Fruit fly (Drosophila melanogaster): ENCODE data around the gene mRpS6.
A peak's percentile ranks its signal among the peaks of the same experiment; 100 is the strongest.

mRpS6 gene

dm6 chr3L:4406653-4407257, 42.4 kb downstream of the mRpS6 start, which contains the start of gene TP53INP (continued):
- no peak for TF ChIP-seq C15 (GFP tag; IDR thresholded peaks at IDR 0.05)
- peak; percentile 73 for TF ChIP-seq pho (GFP tag; optimal IDR thresholded peaks at IDR 0.05)
- TF ChIP-seq CG4328 (GFP tag; optimal IDR thresholded peaks at IDR 0.05), result peak; percentile 77
- TF ChIP-seq CG1792 (GFP tag; optimal IDR thresholded peaks at IDR 0.05), result peak; percentile 69
- peak; percentile 74 for TF ChIP-seq CG17328 (GFP tag; IDR thresholded peaks at IDR 0.05)
- peak; percentile 48 for TF ChIP-seq btn (GFP tag; optimal IDR thresholded peaks at IDR 0.05)
- peak; percentile 77 for TF ChIP-seq CG13624 (GFP tag; optimal IDR thresholded peaks at IDR 0.05)
- peak; percentile 69; the same call in 1 of the 2 replicates for TF ChIP-seq klu (GFP tag; IDR thresholded peaks at IDR 0.05)
- peak; percentile 64 for TF ChIP-seq CG13894 (tag; optimal IDR thresholded peaks at IDR 0.05)
- TF ChIP-seq slou (GFP tag; optimal IDR thresholded peaks at IDR 0.05), result peak; percentile 73
- peak; percentile 64 for TF ChIP-seq peb (GFP tag; IDR thresholded peaks at IDR 0.05)
- peak; percentile 82 for TF ChIP-seq nerfin-1 (tag; optimal IDR thresholded peaks at IDR 0.05)
- no peak for TF ChIP-seq CG3726 (GFP tag; IDR thresholded peaks at IDR 0.05)
- peak; percentile 37 for TF ChIP-seq CG31388 (GFP tag; optimal IDR thresholded peaks at IDR 0.05)
- TF ChIP-seq abd-A (tag; optimal IDR thresholded peaks at IDR 0.05), result no peak
- peak; percentile 30 for TF ChIP-seq emc (GFP tag; optimal IDR thresholded peaks at IDR 0.05)
- peak; percentile 51 for TF ChIP-seq Myb (GFP tag; optimal IDR thresholded peaks at IDR 0.05)
- peak; percentile 93 for TF ChIP-seq CG15269 (tag; optimal IDR thresholded peaks at IDR 0.05)
- TF ChIP-seq CG11723 (GFP tag; optimal IDR thresholded peaks at IDR 0.05), result peak; percentile 80
- TF ChIP-seq dm (GFP tag; optimal IDR thresholded peaks at IDR 0.05), result peak; percentile 63
- TF ChIP-seq pan (optimal IDR thresholded peaks at IDR 0.05), result no peak
- no peak for TF ChIP-seq pan (GFP tag; optimal IDR thresholded peaks at IDR 0.05 in 1 of 2, IDR thresholded peaks at IDR 0.05 in 1 of 2)
- TF ChIP-seq dimm (GFP tag; IDR thresholded peaks at IDR 0.05), result peak; percentile 32; the same call in 1 of the 2 replicates
- no peak for TF ChIP-seq bowl (GFP tag; IDR thresholded peaks at IDR 0.05)
- peak; percentile 88 for TF ChIP-seq Meics (GFP tag; optimal IDR thresholded peaks at IDR 0.05)
- no peak for TF ChIP-seq Hmx (GFP tag; optimal IDR thresholded peaks at IDR 0.05)
- peak; percentile 7 for TF ChIP-seq ash1 (GFP tag; optimal IDR thresholded peaks at IDR 0.05)
- peak; percentile 93 for TF ChIP-seq CG30403 (GFP tag; optimal IDR thresholded peaks at IDR 0.05)
- peak; percentile 53 for TF ChIP-seq D19B (GFP tag; optimal IDR thresholded peaks at IDR 0.05)
- peak; percentile 92 for TF ChIP-seq grau (tag; optimal IDR thresholded peaks at IDR 0.05)
- TF ChIP-seq rib (GFP tag; IDR thresholded peaks at IDR 0.05), result peak; percentile 37; the same call in 1 of the 2 replicates
- peak; percentile 71 for TF ChIP-seq ac (GFP tag; optimal IDR thresholded peaks at IDR 0.05)
- peak; percentile 52 for TF ChIP-seq Vsx1 (GFP tag; optimal IDR thresholded peaks at IDR 0.05)
- peak; percentile 76 for TF ChIP-seq twi (tag; optimal IDR thresholded peaks at IDR 0.05)
- TF ChIP-seq exex (tag; optimal IDR thresholded peaks at IDR 0.05), result peak; percentile 30
- peak; percentile 69 for TF ChIP-seq schlank (tag; optimal IDR thresholded peaks at IDR 0.05)
- peak; percentile 36 for TF ChIP-seq NC2α (GFP tag; optimal IDR thresholded peaks at IDR 0.05)
- peak; percentile 90 for TF ChIP-seq Med (GFP tag)
- no peak for TF ChIP-seq sr (GFP tag; IDR thresholded peaks at IDR 0.05)
- TF ChIP-seq kah (GFP tag; optimal IDR thresholded peaks at IDR 0.05), result peak; percentile 64
- TF ChIP-seq scrt (GFP tag; optimal IDR thresholded peaks at IDR 0.05), result peak; percentile 84
- peak; percentile 82 for TF ChIP-seq lilli (GFP tag; optimal IDR thresholded peaks at IDR 0.05)
- 0 out of 3 replicates have a peak, but pooled peaks have one; percentile 43 for TF ChIP-seq CG2199 (GFP tag; IDR thresholded peaks at IDR 0.05)
- TF ChIP-seq Atf-2 (GFP tag; optimal IDR thresholded peaks at IDR 0.05), result peak; percentile 68
- peak; percentile 74 for TF ChIP-seq CG32532 (GFP tag; IDR thresholded peaks at IDR 0.05)
- TF ChIP-seq CG14441 (GFP tag; IDR thresholded peaks at IDR 0.05), result peak; percentile 52; the same call in 1 of the 2 replicates
- TF ChIP-seq Ada2b (GFP tag; IDR thresholded peaks at IDR 0.05), result 0 out of 2 replicates have a peak, but pooled peaks have one; percentile 41
- TF ChIP-seq vnd (GFP tag; IDR thresholded peaks at IDR 0.05; ENCODE audit: partially characterized antibody), result no peak; the same call in 2 of the 3 replicates
- peak; percentile 52 for TF ChIP-seq CrebB (tag; optimal IDR thresholded peaks at IDR 0.05)
- no peak for TF ChIP-seq gfzf (GFP tag; optimal IDR thresholded peaks at IDR 0.05)
- peak; percentile 87 for TF ChIP-seq sug (tag; optimal IDR thresholded peaks at IDR 0.05)
